Fruit fly (Drosophila melanogaster) whole organism, embryonic: ENCODE data around the gene nmo.

Source experiments
- Adf1 ChIP-seq: fragments of 200-800 bp; sonication (Bioruptor generic); IDR thresholded peaks from 2 replicates; pipeline ENCODE4 v1.3.6; 2022; ENCODE audit warnings: missing biosample characterization, missing genetic modification characterization
- BEAF-32 ChIP-seq: fragments of 200-800 bp; sonication (Bioruptor generic); optimal IDR thresholded peaks from 3 replicates; lab custom pipeline; 2017; ENCODE audit warnings: missing biosample characterization, missing genetic modification characterization, mild to moderate bottlenecking, moderate library complexity, missing genetic modification reagents
- Blimp-1 ChIP-seq: fragments of 200-800 bp; sonication (Bioruptor generic); optimal IDR thresholded peaks from 3 replicates; lab custom pipeline; 2018; ENCODE audit warnings: missing biosample characterization, missing genetic modification characterization, mild to moderate bottlenecking, moderate library complexity, missing genetic modification reagents
- CG10209 ChIP-seq: fragments of 200-800 bp; sonication (Bioruptor generic); optimal IDR thresholded peaks from 3 replicates; lab custom pipeline; 2017; ENCODE audit warnings: missing biosample characterization, mild to moderate bottlenecking, missing genetic modification characterization, missing genetic modification reagents
- CG10654 ChIP-seq: fragments of 200-800 bp; sonication (Bioruptor generic); optimal IDR thresholded peaks from 2 replicates; lab custom pipeline; 2016; ENCODE audit warnings: missing biosample characterization, missing genetic modification characterization
- CG11560 ChIP-seq: fragments of 200-800 bp; sonication (Bioruptor generic); IDR thresholded peaks from 3 replicates; pipeline ENCODE4 v1.3.6; 2022; ENCODE audit warnings: missing biosample characterization, missing genetic modification characterization
- CG12391 ChIP-seq: fragments of 200-800 bp; sonication (Bioruptor generic); optimal IDR thresholded peaks from 3 replicates; lab custom pipeline; 2018; ENCODE audit warnings: missing biosample characterization, mild to moderate bottlenecking, missing genetic modification characterization, moderate library complexity
- CG13424 ChIP-seq: fragments of 200-800 bp; sonication (Bioruptor generic); optimal IDR thresholded peaks from 2 replicates; lab custom pipeline; 2019; ENCODE audit warnings: missing biosample characterization, mild to moderate bottlenecking, missing genetic modification characterization, moderate library complexity
- CG14710 ChIP-seq: fragments of 200-800 bp; sonication (Bioruptor generic); optimal IDR thresholded peaks from 3 replicates; lab custom pipeline; 2019; ENCODE audit warnings: missing biosample characterization, mild to moderate bottlenecking, missing genetic modification characterization, moderate library complexity
- CG15073 ChIP-seq: fragments of 200-800 bp; sonication (Bioruptor generic); optimal IDR thresholded peaks from 2 replicates; lab custom pipeline; 2016; ENCODE audit warnings: missing biosample characterization, missing genetic modification characterization
- CG15601 ChIP-seq: fragments of 200-800 bp; sonication (Bioruptor generic); optimal IDR thresholded peaks from 3 replicates; lab custom pipeline; 2019; ENCODE audit warnings: missing biosample characterization, mild to moderate bottlenecking, missing genetic modification characterization, moderate library complexity
- CG1603 ChIP-seq: fragments of 200-800 bp; sonication (Bioruptor generic); optimal IDR thresholded peaks from 2 replicates; lab custom pipeline; 2019; ENCODE audit warnings: missing biosample characterization, mild to moderate bottlenecking, missing genetic modification characterization, moderate library complexity
- CG16815 ChIP-seq: fragments of 200-800 bp; sonication (Bioruptor generic); optimal IDR thresholded peaks from 3 replicates; lab custom pipeline; 2017; ENCODE audit warnings: missing biosample characterization, mild to moderate bottlenecking, missing genetic modification characterization
- CG17912 ChIP-seq: fragments of 200-800 bp; sonication (Bioruptor generic); optimal IDR thresholded peaks from 2 replicates; lab custom pipeline; 2018; ENCODE audit warnings: missing biosample characterization, mild to moderate bottlenecking, missing genetic modification characterization
- CG18011 ChIP-seq: fragments of 200-800 bp; sonication (Bioruptor generic); optimal IDR thresholded peaks from 2 replicates; lab custom pipeline; 2017; ENCODE audit warnings: missing biosample characterization, missing genetic modification characterization, mild to moderate bottlenecking, moderate library complexity, missing genotype
- CG1832 ChIP-seq: fragments of 200-800 bp; sonication (Bioruptor generic); optimal IDR thresholded peaks from 2 replicates; lab custom pipeline; 2017; ENCODE audit warnings: missing biosample characterization, mild to moderate bottlenecking, missing genetic modification characterization, inconsistent platforms
- CG18619 ChIP-seq: fragments of 200-800 bp; sonication (Bioruptor generic); optimal IDR thresholded peaks from 3 replicates; lab custom pipeline; 2017; ENCODE audit warnings: missing biosample characterization, mild to moderate bottlenecking, missing genetic modification characterization
- CG18764 ChIP-seq: fragments of 200-800 bp; sonication (Bioruptor generic); optimal IDR thresholded peaks from 3 replicates; lab custom pipeline; 2016; ENCODE audit warnings: missing biosample characterization, missing genetic modification characterization
- CG3407 ChIP-seq: fragments of 200-800 bp; sonication (Bioruptor generic); optimal IDR thresholded peaks from 2 replicates; lab custom pipeline; 2018; ENCODE audit warnings: missing biosample characterization, mild to moderate bottlenecking, missing genetic modification characterization
- CG42726 ChIP-seq: fragments of 200-800 bp; sonication (Bioruptor generic); IDR thresholded peaks from 2 replicates; pipeline ENCODE4 v1.3.6; 2022; ENCODE audit warnings: missing biosample characterization, missing genetic modification characterization; ENCODE audit not compliant: partially characterized antibody
- CG7357 ChIP-seq: fragments of 200-800 bp; sonication (Bioruptor generic); IDR thresholded peaks from 3 replicates; pipeline ENCODE4 v1.3.6; 2022; ENCODE audit warnings: missing biosample characterization, missing genetic modification characterization
- CG7745 ChIP-seq: fragments of 200-800 bp; sonication (Bioruptor generic); optimal IDR thresholded peaks from 2 replicates; lab custom pipeline; 2018; ENCODE audit warnings: missing biosample characterization, mild to moderate bottlenecking, missing genetic modification characterization, moderate library complexity
- CG8478 ChIP-seq: fragments of >200 bp; optimal IDR thresholded peaks from 2 replicates; lab custom pipeline; 2018
- D ChIP-seq, 2 experiments: fragments of 200-800 bp in 1 of 2; fragments of >200 bp in 1 of 2; sonication (Bioruptor generic) in 1 of 2; optimal IDR thresholded peaks; 2 replicates in 1 of 2; 3 replicates in 1 of 2; lab custom pipeline; 2017; ENCODE audit warnings: mild to moderate bottlenecking in 1 of 2, missing biosample characterization in 1 of 2, missing genetic modification characterization in 1 of 2, missing genetic modification reagents in 1 of 2
- Deaf1 ChIP-seq: fragments of 200-800 bp; optimal IDR thresholded peaks from 3 replicates; lab custom pipeline; 2019; ENCODE audit warnings: missing biosample characterization, mild to moderate bottlenecking, missing genetic modification characterization, moderate library complexity
- Dek ChIP-seq: fragments of 200-800 bp; sonication (Bioruptor generic); optimal IDR thresholded peaks from 3 replicates; lab custom pipeline; 2019; ENCODE audit warnings: missing biosample characterization, mild to moderate bottlenecking, missing genetic modification characterization, moderate library complexity
- Ets65A ChIP-seq: fragments of 200-800 bp; sonication (Bioruptor generic); peaks from one replicate; lab custom pipeline; 2016; ENCODE audit warnings: missing biosample characterization, missing genetic modification characterization
- Meics ChIP-seq: fragments of 200-800 bp; sonication (Bioruptor generic); optimal IDR thresholded peaks from 2 replicates; lab custom pipeline; 2017; ENCODE audit warnings: missing biosample characterization, mild to moderate bottlenecking, missing genetic modification characterization
- NC2α ChIP-seq: fragments of 200-800 bp; sonication (Bioruptor generic); optimal IDR thresholded peaks from 2 replicates; lab custom pipeline; 2016; ENCODE audit warnings: missing biosample characterization, missing genetic modification characterization
- Ptx1 ChIP-seq: fragments of 200-800 bp; sonication (Bioruptor generic); IDR thresholded peaks from 2 replicates; pipeline ENCODE4 v1.3.6; 2022; ENCODE audit warnings: missing biosample characterization, missing genetic modification characterization
- Side ChIP-seq: fragments of 200-800 bp; sonication (Bioruptor generic); optimal IDR thresholded peaks from 2 replicates; lab custom pipeline; 2016; ENCODE audit warnings: missing biosample characterization, missing genetic modification characterization
- Sry-β ChIP-seq: fragments of 200-800 bp; sonication (Bioruptor generic); optimal IDR thresholded peaks from 2 replicates; lab custom pipeline; 2018; ENCODE audit warnings: missing biosample characterization, mild to moderate bottlenecking, missing genetic modification characterization, moderate library complexity
- Xrp1 ChIP-seq: fragments of 200-800 bp; sonication (Bioruptor generic); IDR thresholded peaks from 2 replicates; pipeline ENCODE4 v1.3.6; 2022; ENCODE audit warnings: missing biosample characterization, missing genetic modification characterization
- al ChIP-seq: fragments of 200-800 bp; sonication (Bioruptor generic); IDR thresholded peaks from 2 replicates; pipeline ENCODE4 v1.3.6; 2022; ENCODE audit warnings: missing biosample characterization, missing genetic modification characterization
- ase ChIP-seq: fragments of 200-800 bp; sonication (Bioruptor generic); IDR thresholded peaks from 3 replicates; pipeline ENCODE4 v1.3.6; 2022; ENCODE audit warnings: missing biosample characterization, missing genetic modification characterization
- bsh ChIP-seq, 2 experiments: fragments of 200-800 bp; sonication (Bioruptor generic); optimal IDR thresholded peaks; 2 replicates each; lab custom pipeline; 2017 to 2018; ENCODE audit warnings: mild to moderate bottlenecking in 2 of 2, missing biosample characterization in 2 of 2, missing genetic modification characterization in 2 of 2, moderate library complexity in 1 of 2
- chif ChIP-seq, 2 experiments: fragments of 200-800 bp; sonication (Bioruptor generic); optimal IDR thresholded peaks; 3 replicates each; lab custom pipeline; 2016; ENCODE audit warnings: missing biosample characterization in 2 of 2, missing genetic modification characterization in 2 of 2
- croc ChIP-seq: fragments of 200-800 bp; sonication (Bioruptor generic); conservative IDR thresholded peaks from 3 replicates; pipeline ENCODE4 v1.3.6; 2022; ENCODE audit warnings: missing biosample characterization, missing genetic modification characterization
- dmrt99B ChIP-seq: fragments of 200-800 bp; sonication (Bioruptor generic); optimal IDR thresholded peaks from 2 replicates; lab custom pipeline; 2018; ENCODE audit warnings: missing biosample characterization, mild to moderate bottlenecking, missing genetic modification characterization, moderate library complexity
- ewg ChIP-seq: fragments of 200-800 bp; sonication (Bioruptor generic); optimal IDR thresholded peaks from 3 replicates; lab custom pipeline; 2017; ENCODE audit warnings: mild to moderate bottlenecking, missing biosample characterization, missing genetic modification reagents, missing genetic modification characterization
- fd64A ChIP-seq: fragments of 200-800 bp; sonication (Bioruptor generic); optimal IDR thresholded peaks from 3 replicates; lab custom pipeline; 2018; ENCODE audit warnings: missing biosample characterization, mild to moderate bottlenecking, missing genetic modification characterization
- fu2 ChIP-seq: fragments of 200-800 bp; sonication (Bioruptor generic); optimal IDR thresholded peaks from 2 replicates; lab custom pipeline; 2016; ENCODE audit warnings: missing biosample characterization, missing genetic modification characterization
- gem ChIP-seq: fragments of 200-800 bp; sonication (Bioruptor generic); optimal IDR thresholded peaks from 2 replicates; lab custom pipeline; 2019; ENCODE audit warnings: missing biosample characterization, mild to moderate bottlenecking, missing genetic modification characterization, moderate library complexity
- maf-S ChIP-seq: fragments of 200-800 bp; sonication (Bioruptor generic); optimal IDR thresholded peaks from 2 replicates; lab custom pipeline; 2016; ENCODE audit warnings: missing biosample characterization, missing genetic modification characterization
- nerfin-1 ChIP-seq: fragments of 200-800 bp; sonication (Bioruptor generic); optimal IDR thresholded peaks from 3 replicates; lab custom pipeline; 2019; ENCODE audit warnings: missing biosample characterization, mild to moderate bottlenecking, missing genetic modification characterization, moderate library complexity
- scrt ChIP-seq: fragments of 200-800 bp; sonication (Bioruptor generic); optimal IDR thresholded peaks from 2 replicates; lab custom pipeline; 2018; ENCODE audit warnings: missing biosample characterization, mild to moderate bottlenecking, missing genetic modification characterization, moderate library complexity
- sens ChIP-seq: fragments of 200-800 bp; sonication (Bioruptor generic); peaks from one replicate; lab custom pipeline; 2016; ENCODE audit warnings: missing biosample characterization, missing genetic modification characterization
- sim ChIP-seq: fragments of 200-800 bp; sonication (Bioruptor generic); IDR thresholded peaks from 2 replicates; pipeline ENCODE4 v1.3.6; 2022; ENCODE audit warnings: missing biosample characterization, missing genetic modification characterization
- sisA ChIP-seq: fragments of 200-800 bp; sonication (Bioruptor generic); IDR thresholded peaks from 2 replicates; pipeline ENCODE4 v1.3.6; 2022; ENCODE audit warnings: missing biosample characterization, missing genetic modification characterization
- sqz ChIP-seq: fragments of 200-800 bp; sonication (Bioruptor generic); optimal IDR thresholded peaks from 3 replicates; lab custom pipeline; 2018; ENCODE audit warnings: missing biosample characterization, mild to moderate bottlenecking, missing genetic modification characterization
- ssp ChIP-seq: fragments of 200-800 bp; sonication (Bioruptor generic); IDR thresholded peaks from 2 replicates; pipeline ENCODE4 v1.3.6; 2022; ENCODE audit warnings: missing biosample characterization, missing genetic modification characterization

nmo gene

dm6 chr3L:8018665-8019070 lies 39.8 kb downstream of the nmo start (continued):
- TF ChIP-seq gem (tag; lab: Kevin White, UChicago) (peak; percentile 26), CG7745 (tag; lab: Kevin White, UChicago) (peak; percentile 70), Blimp-1 (GFP tag; lab: Kevin White, UChicago) (peak; percentile 11), fd64A (GFP tag; lab: Kevin White, UChicago) (peak; percentile 75), CG12391 (tag; lab: Kevin White, UChicago) (peak; percentile 21), CG18619 (no peak), CG16815 (GFP tag; lab: Kevin White, UChicago) (no peak), CG11560 (no peak), sim (GFP tag; lab: Robert Waterston, UW) (no peak), CG42726 (GFP tag; lab: Robert Waterston, UW) (no peak), CG15073 (GFP tag; lab: Kevin White, UChicago) (no peak), ase (GFP tag; lab: Robert Waterston, UW) (no peak), nerfin-1 (tag; lab: Kevin White, UChicago) (peak; percentile 43), D (optimal IDR thresholded peaks at IDR 0.05; lab: Kevin White, UChicago) (no peak), D (GFP tag; optimal IDR thresholded peaks at IDR 0.05; lab: Kevin White, UChicago) (no peak), maf-S (no peak), Ets65A (GFP tag; lab: Kevin White, UChicago) (no peak), fu2 (GFP tag; lab: Kevin White, UChicago) (no peak), CG10209 (GFP tag; lab: Kevin White, UChicago) (peak; percentile 6), al (no peak), CG1832 (no peak), CG13424 (peak; percentile 42), CG14710 (tag; lab: Kevin White, UChicago) (peak; percentile 1), scrt (GFP tag; lab: Kevin White, UChicago) (no peak), sisA (GFP tag; lab: Robert Waterston, UW) (no peak), BEAF-32 (GFP tag; lab: Kevin White, UChicago) (no peak), CG1603 (tag; lab: Kevin White, UChicago) (peak; percentile 17), Deaf1 (tag; lab: Kevin White, UChicago) (no peak), CG15601 (tag; lab: Kevin White, UChicago) (peak; percentile 68), chif (GFP tag; optimal IDR thresholded peaks at IDR 0.05; lab: Kevin White, UChicago) (no peak), CG7357 (GFP tag; lab: Robert Waterston, UW) (no peak), Xrp1 (GFP tag; lab: Robert Waterston, UW) (no peak), Side (GFP tag; lab: Kevin White, UChicago) (no peak), CG18764 (no peak), croc (GFP tag; lab: Robert Waterston, UW) (no peak), ewg (GFP tag; lab: Kevin White, UChicago) (no peak), Sry-β (GFP tag; lab: Kevin White, UChicago) (peak; percentile 14), Adf1 (GFP tag; lab: Robert Waterston, UW) (no peak), CG17912 (GFP tag; lab: Kevin White, UChicago) (peak; percentile 73), sens (GFP tag; lab: Kevin White, UChicago) (peak; percentile 89), NC2α (GFP tag; lab: Kevin White, UChicago) (no peak), sqz (GFP tag; lab: Kevin White, UChicago) (peak; percentile 41), CG18011 (GFP tag; lab: Kevin White, UChicago) (no peak), dmrt99B (tag; lab: Kevin White, UChicago) (peak; percentile 14), Meics (GFP tag; lab: Kevin White, UChicago) (peak; percentile 6), CG3407 (GFP tag; lab: Kevin White, UChicago) (peak; percentile 32), CG10654 (GFP tag; lab: Kevin White, UChicago) (no peak), Ptx1 (GFP tag; lab: Robert Waterston, UW) (no peak), CG8478 (no peak), ssp (GFP tag; lab: Robert Waterston, UW) (no peak), bsh (GFP tag; optimal IDR thresholded peaks at IDR 0.05; lab: Kevin White, UChicago) (peak in 1 of 2 experiments; percentile 36), Dek (tag; lab: Kevin White, UChicago) (peak; percentile 19)
